Worm (Caenorhabditis elegans) whole organism, early embryonic: ENCODE results near the gene fbxc-29.

Source experiments
- B0310.2 ChIP-seq: sonication (generic microtip); optimal IDR thresholded peaks from 2 replicates; lab custom pipeline; 2016; ENCODE audit warnings: mild to moderate bottlenecking, missing genetic modification characterization, missing compliant biosample characterization
- F13C5.2 ChIP-seq: sonication (generic microtip); optimal IDR thresholded peaks from 2 replicates; lab custom pipeline; 2017; ENCODE audit warnings: mild to moderate bottlenecking, missing genetic modification characterization, inconsistent platforms, missing compliant biosample characterization
- aly-1 ChIP-seq: sonication (generic microtip); optimal IDR thresholded peaks from 2 replicates; lab custom pipeline; 2016; ENCODE audit warnings: missing genetic modification characterization, missing compliant biosample characterization
- ama-1 ChIP-seq: fragments of 150-350 bp; optimal IDR thresholded peaks from 2 replicates; lab custom pipeline; 2014
- ceh-13 ChIP-seq: fragments of 200-800 bp; sonication (Bioruptor generic); optimal IDR thresholded peaks from 2 replicates; lab custom pipeline; 2018; ENCODE audit warnings: mild to moderate bottlenecking, missing genetic modification characterization, missing compliant biosample characterization
- ceh-36 ChIP-seq: sonication (generic microtip); optimal IDR thresholded peaks from 2 replicates; lab custom pipeline; 2016; ENCODE audit warnings: missing genetic modification characterization, inconsistent platforms, missing compliant biosample characterization
- ets-7 ChIP-seq: sonication (generic microtip); optimal IDR thresholded peaks from 2 replicates; lab custom pipeline; 2016; ENCODE audit warnings: missing genotype, missing genetic modification characterization, missing compliant biosample characterization
- flt-1 ChIP-seq: fragments of 200-800 bp; sonication (Bioruptor generic); IDR thresholded peaks from 2 replicates; pipeline ENCODE4 v1.3.6; 2022; ENCODE audit warnings: missing genetic modification characterization, missing compliant biosample characterization
- hmbx-1 ChIP-seq: sonication (generic microtip); optimal IDR thresholded peaks from 2 replicates; lab custom pipeline; 2016; ENCODE audit warnings: mild to moderate bottlenecking, missing genetic modification characterization, missing compliant biosample characterization
- hmg-4 ChIP-seq: fragments of 200-800 bp; sonication (Bioruptor generic); optimal IDR thresholded peaks from 2 replicates; lab custom pipeline; 2018; ENCODE audit warnings: mild to moderate bottlenecking, missing genetic modification characterization, missing compliant biosample characterization
- hnd-1 ChIP-seq: sonication (generic microtip); optimal IDR thresholded peaks from 2 replicates; lab custom pipeline; 2016; ENCODE audit warnings: missing genetic modification characterization, missing compliant biosample characterization
- pes-1 ChIP-seq: fragments of 200-800 bp; sonication (Bioruptor generic); IDR thresholded peaks from 2 replicates; pipeline ENCODE4 v1.3.6; 2022; ENCODE audit warnings: missing genetic modification reagents, missing genetic modification characterization, missing compliant biosample characterization
- scrt-1 ChIP-seq: fragments of 200-800 bp; sonication (Bioruptor generic); IDR thresholded peaks from 2 replicates; pipeline ENCODE4 v1.3.6; 2022; ENCODE audit warnings: missing genetic modification characterization, missing compliant biosample characterization
- sea-1 ChIP-seq: fragments of 200-800 bp; sonication (Bioruptor generic); conservative IDR thresholded peaks from 2 replicates; pipeline ENCODE4 v1.3.6; 2022; ENCODE audit warnings: missing genetic modification characterization, missing compliant biosample characterization
- tbx-11 ChIP-seq: fragments of 200-800 bp; sonication (Bioruptor generic); IDR thresholded peaks from 2 replicates; pipeline ENCODE4 v1.3.6; 2022; ENCODE audit warnings: missing genetic modification characterization, missing compliant biosample characterization
- tbx-37 ChIP-seq: fragments of 200-800 bp; sonication (Bioruptor generic); conservative IDR thresholded peaks from 2 replicates; pipeline ENCODE4 v1.3.6; 2022; ENCODE audit warnings: missing genetic modification reagents, missing genetic modification characterization, missing compliant biosample characterization
- tra-4 ChIP-seq: sonication (generic microtip); optimal IDR thresholded peaks from 2 replicates; lab custom pipeline; 2017; ENCODE audit warnings: missing genetic modification characterization, missing compliant biosample characterization

Gene fbxc-29

DNA sequence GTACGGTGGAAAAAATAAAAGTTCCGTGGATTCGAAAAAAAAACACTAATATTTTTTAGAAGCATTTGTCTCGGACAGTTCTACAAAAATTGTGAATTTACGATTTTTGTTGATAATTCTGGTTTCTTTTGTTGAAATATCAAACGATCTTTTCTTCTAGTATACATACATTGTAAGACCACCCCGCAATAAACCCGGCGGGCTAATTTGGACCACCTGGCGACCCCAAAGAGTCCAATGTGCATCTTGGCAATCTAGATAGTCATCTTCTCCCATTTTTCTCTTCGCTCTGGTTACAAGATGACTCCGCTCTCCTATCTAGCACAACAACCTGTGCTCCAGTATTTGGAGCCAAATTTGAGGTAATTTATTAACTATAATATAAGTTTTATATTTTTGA, at the start of gene fbxc-29:
TSS of gene fbxc-29 (plus strand) at position 301 of the 400 bp plus-strand sequence.
- TF ChIP-seq ceh-13 (GFP tag; lab: Kevin White, UChicago) (no peak), ceh-36 (tag; lab: Kevin White, UChicago) (no peak), ets-7 (tag; lab: Kevin White, UChicago) (no peak), hmbx-1 (tag; lab: Kevin White, UChicago) (no peak), flt-1 (GFP tag; lab: Robert Waterston, UW) (no peak), aly-1 (tag; lab: Kevin White, UChicago) (no peak), tbx-11 (GFP tag; lab: Robert Waterston, UW) (no peak), scrt-1 (GFP tag; lab: Robert Waterston, UW) (no peak), F13C5.2 (no peak), sea-1 (GFP tag; lab: Robert Waterston, UW) (no peak), ama-1 (lab: Kevin White, UChicago) (no peak), hnd-1 (tag; lab: Kevin White, UChicago) (no peak), tbx-37 (no peak)

DNA sequence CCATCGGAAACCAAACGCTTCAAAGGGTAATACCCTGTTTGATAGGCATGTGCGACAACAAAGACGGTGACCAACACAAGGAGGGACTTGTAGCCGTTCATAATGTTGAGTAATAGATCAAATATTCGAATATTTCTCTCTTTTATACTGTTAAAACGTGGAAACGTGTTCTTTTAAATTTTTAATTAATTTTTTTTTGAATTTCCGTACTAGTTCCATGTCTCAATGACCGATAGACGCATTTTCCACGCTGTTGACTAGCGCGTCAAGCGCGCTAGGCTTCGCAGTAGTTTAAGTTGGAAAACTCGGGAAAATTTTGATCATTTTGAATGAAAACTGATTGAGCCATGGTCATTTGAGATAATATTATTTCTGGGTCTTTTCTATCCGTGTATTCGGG, 49.1 kb upstream of the fbxc-29 start, which contains the start of gene Y46B2A.3:
TSS of gene Y46B2A.3 (minus strand) at position 101 of the 400 bp plus-strand sequence.
- TF ChIP-seq hmg-4: no peak
- no peak for TF ChIP-seq F13C5.2
- TF ChIP-seq tbx-11 (GFP tag; lab: Robert Waterston, UW): no peak
- TF ChIP-seq ets-7 (tag; lab: Kevin White, UChicago): no peak
- TF ChIP-seq pes-1: no peak
- TF ChIP-seq ceh-36 (tag; lab: Kevin White, UChicago): no peak
- TF ChIP-seq ceh-13 (GFP tag; lab: Kevin White, UChicago): no peak
- TF ChIP-seq hnd-1 (tag; lab: Kevin White, UChicago): no peak
- no peak for TF ChIP-seq hmbx-1 (tag; lab: Kevin White, UChicago)
- no peak for TF ChIP-seq scrt-1 (GFP tag; lab: Robert Waterston, UW)
- TF ChIP-seq B0310.2: no peak
- TF ChIP-seq aly-1 (tag; lab: Kevin White, UChicago): no peak
- TF ChIP-seq tbx-37: no peak
- TF ChIP-seq sea-1 (GFP tag; lab: Robert Waterston, UW): no peak

DNA sequence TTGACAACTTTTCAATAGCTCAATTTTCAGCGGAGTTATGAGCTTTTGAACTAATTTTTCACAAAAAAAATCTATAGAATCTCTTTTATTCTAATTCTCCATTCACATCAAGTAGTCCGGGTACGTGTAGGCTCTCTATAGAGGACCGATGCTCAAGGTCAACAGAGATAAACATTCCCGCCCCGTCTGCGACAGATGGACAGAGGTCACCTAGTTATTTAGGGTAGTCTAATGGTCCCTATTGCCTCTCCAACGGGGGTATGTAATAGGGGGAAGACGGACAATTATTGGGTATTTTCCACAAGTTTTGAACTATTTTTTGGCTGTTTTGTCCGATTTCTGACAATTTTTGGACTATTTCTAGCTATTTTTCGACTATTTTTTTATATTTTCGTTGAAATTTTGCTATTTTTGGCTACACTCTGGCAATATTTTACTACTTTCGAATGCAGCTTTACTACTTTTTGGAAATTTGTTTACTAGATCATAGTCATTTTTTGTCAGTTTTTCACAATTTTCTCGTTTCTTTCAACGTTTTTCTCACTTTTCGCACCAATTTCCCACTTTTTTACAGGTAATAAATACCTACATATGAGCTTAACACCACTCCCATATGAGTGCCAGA, 47.5 kb upstream of the fbxc-29 start, which contains the start of gene fbxc-51:
TSS of gene fbxc-51 (plus strand) at position 575 of the 625 bp plus-strand sequence.
- no peak for TF ChIP-seq flt-1 (GFP tag; lab: Robert Waterston, UW)
- TF ChIP-seq ceh-13 (GFP tag; lab: Kevin White, UChicago): no peak
- no peak for TF ChIP-seq tra-4 (tag; lab: Kevin White, UChicago)
- TF ChIP-seq ceh-36 (tag; lab: Kevin White, UChicago): no peak
- no peak for TF ChIP-seq hmbx-1 (tag; lab: Kevin White, UChicago)
- no peak for TF ChIP-seq sea-1 (GFP tag; lab: Robert Waterston, UW)
- no peak for TF ChIP-seq tbx-11 (GFP tag; lab: Robert Waterston, UW)

DNA sequence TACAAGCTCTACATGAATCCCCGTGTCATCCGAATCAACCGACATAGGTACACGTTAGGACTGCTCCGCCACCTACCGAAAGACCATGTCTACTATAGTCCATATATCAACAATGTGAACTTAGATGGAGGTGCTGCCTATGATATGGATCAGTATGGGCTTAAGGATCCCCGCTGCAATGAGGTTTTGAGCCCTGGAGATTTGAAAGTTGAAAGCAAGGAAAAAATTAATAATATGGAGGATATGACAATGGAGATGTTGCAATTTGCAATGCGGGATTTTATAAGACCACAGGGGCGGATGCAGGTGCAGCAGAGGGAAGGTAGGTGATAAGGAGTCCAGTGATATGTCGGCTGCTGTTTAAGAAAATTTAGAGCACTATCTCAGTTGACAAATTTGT, 46.6 kb upstream of the fbxc-29 start:
- no peak for TF ChIP-seq hnd-1 (tag; lab: Kevin White, UChicago)
- no peak for TF ChIP-seq ceh-36 (tag; lab: Kevin White, UChicago)
- TF ChIP-seq tbx-11 (GFP tag; lab: Robert Waterston, UW): no peak
- no peak for TF ChIP-seq tbx-37
- no peak for TF ChIP-seq flt-1 (GFP tag; lab: Robert Waterston, UW)
- TF ChIP-seq aly-1 (tag; lab: Kevin White, UChicago): no peak
- no peak for TF ChIP-seq ets-7 (tag; lab: Kevin White, UChicago)
- no peak for TF ChIP-seq scrt-1 (GFP tag; lab: Robert Waterston, UW)
- TF ChIP-seq pes-1: no peak
- TF ChIP-seq F13C5.2: no peak
- TF ChIP-seq B0310.2: no peak
- no peak for TF ChIP-seq tra-4 (tag; lab: Kevin White, UChicago)
- TF ChIP-seq ama-1 (lab: Kevin White, UChicago): no peak
- TF ChIP-seq sea-1 (GFP tag; lab: Robert Waterston, UW): no peak

DNA sequence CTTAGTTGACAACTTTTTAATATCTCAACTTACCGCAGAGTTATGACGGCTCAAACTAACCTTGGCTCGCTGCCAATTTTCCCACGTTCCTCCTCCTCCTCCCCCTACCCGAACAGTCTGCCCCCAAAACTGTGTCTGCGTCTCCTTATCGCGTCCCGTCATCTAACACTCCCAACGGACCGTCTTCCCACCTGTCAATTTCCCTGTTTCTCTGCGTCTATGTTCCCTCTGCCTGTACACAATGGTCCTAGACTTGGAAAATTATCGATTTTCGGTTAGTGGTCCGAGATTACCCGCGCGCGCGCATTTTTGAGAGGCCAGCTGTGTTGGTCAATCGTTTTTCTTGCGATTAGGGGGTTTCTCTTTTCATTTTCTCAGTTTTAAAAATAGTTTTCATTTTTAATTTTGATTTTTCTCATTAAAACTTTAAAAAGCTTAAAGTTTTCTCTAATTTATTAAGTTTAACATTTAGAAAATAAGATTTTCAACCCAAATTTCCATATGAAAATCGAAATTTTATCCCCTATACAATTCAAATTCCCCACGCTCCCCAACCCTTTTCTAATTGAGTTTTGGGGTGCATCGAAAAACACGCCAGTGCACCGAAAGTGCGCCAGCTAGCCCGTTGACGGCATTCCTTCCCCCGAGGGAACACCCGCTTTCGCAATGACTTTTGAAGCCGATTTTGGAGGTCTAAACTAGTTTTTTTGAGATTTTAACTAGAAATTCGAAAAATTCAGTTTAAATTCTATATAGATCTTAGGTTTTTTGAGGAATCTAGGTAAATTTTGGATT, 42.7 kb upstream of the fbxc-29 start, which contains the start of gene alg-2:
TSS of gene alg-2 (plus strand) at position 220 of the 795 bp plus-strand sequence.
- TF ChIP-seq tbx-11 (GFP tag; lab: Robert Waterston, UW) (no peak), pes-1 (peak; percentile 61)

DNA sequence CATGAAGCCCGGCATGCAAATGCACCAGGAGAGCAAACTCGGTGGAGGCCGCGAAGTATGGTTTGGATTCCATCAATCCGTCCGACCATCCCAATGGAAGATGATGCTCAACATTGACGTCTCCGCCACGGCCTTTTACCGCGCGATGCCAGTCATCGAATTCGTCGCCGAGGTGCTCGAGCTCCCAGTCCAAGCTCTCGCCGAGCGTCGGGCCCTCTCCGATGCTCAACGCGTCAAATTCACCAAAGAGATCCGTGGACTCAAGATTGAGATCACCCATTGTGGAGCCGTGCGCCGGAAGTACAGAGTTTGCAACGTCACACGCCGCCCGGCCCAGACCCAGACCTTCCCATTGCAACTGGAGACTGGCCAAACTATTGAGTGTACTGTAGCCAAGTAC, 40.1 kb upstream of the fbxc-29 start:
- no peak for TF ChIP-seq F13C5.2

DNA sequence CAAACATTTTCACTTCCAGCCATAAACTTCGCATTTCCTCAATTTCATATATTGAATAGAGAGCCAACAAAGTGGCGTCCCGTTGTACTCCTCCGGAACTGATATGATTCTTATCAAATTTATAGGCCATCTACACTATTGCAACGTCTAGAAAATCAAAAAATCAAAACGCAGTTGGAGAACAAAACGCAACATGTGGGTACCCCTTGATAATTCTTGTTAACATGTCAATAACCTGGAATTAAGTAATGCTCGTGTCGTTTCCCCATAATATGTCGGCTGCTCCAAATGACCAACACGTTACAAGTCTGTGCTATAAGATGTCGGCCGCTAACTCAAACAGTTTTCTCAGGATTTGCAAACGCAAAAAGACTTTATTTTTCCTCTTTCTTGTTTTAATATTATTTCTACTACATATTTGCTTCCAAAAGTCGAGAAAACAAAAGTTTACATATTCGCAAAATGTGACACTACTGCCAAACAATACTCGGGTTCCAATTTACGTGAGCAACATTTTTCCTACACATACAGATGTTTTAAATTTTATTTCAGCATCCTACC, 35.1 kb upstream of the fbxc-29 start:
- TF ChIP-seq pes-1: no peak
- no peak for TF ChIP-seq sea-1 (GFP tag; lab: Robert Waterston, UW)
- TF ChIP-seq flt-1 (GFP tag; lab: Robert Waterston, UW): no peak
- no peak for TF ChIP-seq ets-7 (tag; lab: Kevin White, UChicago)
- no peak for TF ChIP-seq tra-4 (tag; lab: Kevin White, UChicago)
- no peak for TF ChIP-seq ceh-13 (GFP tag; lab: Kevin White, UChicago)
- no peak for TF ChIP-seq hmg-4
- TF ChIP-seq hnd-1 (tag; lab: Kevin White, UChicago): no peak
- no peak for TF ChIP-seq hmbx-1 (tag; lab: Kevin White, UChicago)
- no peak for TF ChIP-seq aly-1 (tag; lab: Kevin White, UChicago)
- no peak for TF ChIP-seq ceh-36 (tag; lab: Kevin White, UChicago)
- TF ChIP-seq scrt-1 (GFP tag; lab: Robert Waterston, UW): no peak
- no peak for TF ChIP-seq tbx-37
- no peak for TF ChIP-seq tbx-11 (GFP tag; lab: Robert Waterston, UW)
- no peak for TF ChIP-seq ama-1 (lab: Kevin White, UChicago)
